Fruit fly (Drosophila melanogaster): ENCODE results near the gene tkv.

The tkv gene

DNA sequence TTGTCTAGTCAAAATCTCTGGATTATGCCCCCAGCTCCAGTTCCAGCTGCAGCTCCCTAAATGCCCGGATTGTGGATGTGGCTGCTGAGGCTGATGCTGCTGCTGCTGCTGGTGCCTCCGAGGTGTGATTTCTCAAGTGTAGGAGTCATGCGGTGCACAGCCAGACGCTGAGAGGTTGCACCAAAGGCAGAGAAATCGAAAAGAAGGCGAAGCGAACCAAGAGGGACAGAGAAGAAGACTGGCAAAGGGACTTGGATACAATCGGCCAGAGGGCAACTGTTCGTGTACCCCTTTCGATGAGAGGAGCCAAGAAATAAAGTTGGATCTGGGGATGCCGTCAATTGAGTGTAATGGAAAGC, 32.6 kb downstream of the tkv start (continued):
- TF ChIP-seq Dll (GFP tag; IDR thresholded peaks at IDR 0.05; ENCODE audit: partially characterized antibody) (no peak), lilli (GFP tag; optimal IDR thresholded peaks at IDR 0.05) (no peak), eyg (GFP tag; optimal IDR thresholded peaks at IDR 0.05) (no peak), Scr (GFP tag; IDR thresholded peaks at IDR 0.05; ENCODE audit: partially characterized antibody) (no peak), seq (GFP tag; IDR thresholded peaks at IDR 0.05) (no peak), vnd (GFP tag; IDR thresholded peaks at IDR 0.05; ENCODE audit: partially characterized antibody) (no peak), CG8944 (GFP tag; optimal IDR thresholded peaks at IDR 0.05) (no peak), CG17912 (GFP tag; optimal IDR thresholded peaks at IDR 0.05) (no peak), hkb (optimal IDR thresholded peaks at IDR 0.05) (no peak), hkb (GFP tag; IDR thresholded peaks at IDR 0.05) (no peak), H2.0 (GFP tag; IDR thresholded peaks at IDR 0.05) (no peak), Med (GFP tag) (peak; percentile 48), D19A (tag; optimal IDR thresholded peaks at IDR 0.05) (no peak), chif (GFP tag; optimal IDR thresholded peaks at IDR 0.05) (no peak), CG6791 (GFP tag; IDR thresholded peaks at IDR 0.05; ENCODE audit: partially characterized antibody) (peak; percentile 30; the same call in 1 of the 3 replicates), fru (optimal IDR thresholded peaks at IDR 0.05) (no peak), CG2116 (GFP tag; optimal IDR thresholded peaks at IDR 0.05) (no peak), chn (GFP tag; optimal IDR thresholded peaks at IDR 0.05) (no peak), dan (GFP tag; IDR thresholded peaks at IDR 0.05) (no peak), psq (GFP tag; optimal IDR thresholded peaks at IDR 0.05) (no peak), abd-A (tag; optimal IDR thresholded peaks at IDR 0.05) (peak; percentile 4), CG4707 (GFP tag; optimal IDR thresholded peaks at IDR 0.05) (no peak), Rfx (GFP tag; IDR thresholded peaks at IDR 0.05) (no peak), CG16779 (GFP tag; IDR thresholded peaks at IDR 0.05) (no peak), wek (GFP tag; optimal IDR thresholded peaks at IDR 0.05) (no peak), slp2 (GFP tag; optimal IDR thresholded peaks at IDR 0.05) (no peak), Max (GFP tag; optimal IDR thresholded peaks at IDR 0.05) (no peak), Hr39 (optimal IDR thresholded peaks at IDR 0.05) (no peak), ERR (GFP tag; optimal IDR thresholded peaks at IDR 0.05) (no peak), Aef1 (GFP tag; IDR thresholded peaks at IDR 0.05) (no peak), Awh (GFP tag; IDR thresholded peaks at IDR 0.05) (no peak), kni (GFP tag; optimal IDR thresholded peaks at IDR 0.05) (peak; percentile 38), tna (GFP tag; IDR thresholded peaks at IDR 0.05; ENCODE audit: partially characterized antibody) (no peak), Hr3 (GFP tag; optimal IDR thresholded peaks at IDR 0.05) (no peak), gcm (GFP tag; optimal IDR thresholded peaks at IDR 0.05) (peak; percentile 20), CG10979 (tag; optimal IDR thresholded peaks at IDR 0.05) (no peak), CG10543 (GFP tag; optimal IDR thresholded peaks at IDR 0.05) (peak; percentile 32), cwo (GFP tag; optimal IDR thresholded peaks at IDR 0.05) (no peak), Dek (tag; optimal IDR thresholded peaks at IDR 0.05) (no peak), ato (GFP tag; IDR thresholded peaks at IDR 0.05; ENCODE audit: partially characterized antibody) (no peak), CG15696 (tag; optimal IDR thresholded peaks at IDR 0.05) (no peak), CG6689 (GFP tag; IDR thresholded peaks at IDR 0.05) (no peak), mld (GFP tag; IDR thresholded peaks at IDR 0.05; ENCODE audit: partially characterized antibody) (no peak), CG11093 (GFP tag; IDR thresholded peaks at IDR 0.05) (no peak), fu2 (GFP tag; optimal IDR thresholded peaks at IDR 0.05) (no peak), gsb-n (tag; optimal IDR thresholded peaks at IDR 0.05) (peak; percentile 43), CG13296 (GFP tag; optimal IDR thresholded peaks at IDR 0.05) (no peak), chm (GFP tag; IDR thresholded peaks at IDR 0.05) (0 out of 2 replicates have a peak, but pooled peaks have one; percentile 36), nau (GFP tag; optimal IDR thresholded peaks at IDR 0.05) (no peak), Ets97D (GFP tag; optimal IDR thresholded peaks at IDR 0.05) (no peak), br (optimal IDR thresholded peaks at IDR 0.05) (no peak), CG2199 (GFP tag; IDR thresholded peaks at IDR 0.05) (peak; percentile 95), yki (optimal IDR thresholded peaks at IDR 0.05) (no peak)
